Fruit fly (Drosophila melanogaster) whole organism, embryonic: ENCODE results near the gene Adsl.

ENCODE experiments used
- CG11696 ChIP-seq: fragments of 200-800 bp; sonication (Bioruptor generic); IDR thresholded peaks from 2 replicates; pipeline ENCODE4 v1.3.6; 2022; ENCODE audit warnings: missing biosample characterization, missing genetic modification characterization
- CG12155 ChIP-seq: fragments of 200-800 bp; sonication (Bioruptor generic); optimal IDR thresholded peaks from 3 replicates; lab custom pipeline; 2016; ENCODE audit warnings: missing biosample characterization, missing genetic modification characterization
- CG12769 ChIP-seq: fragments of 200-800 bp; sonication (Bioruptor generic); optimal IDR thresholded peaks from 2 replicates; lab custom pipeline; 2019; ENCODE audit warnings: missing biosample characterization, mild to moderate bottlenecking, missing genetic modification characterization, moderate library complexity
- CG13287 ChIP-seq: fragments of 200-800 bp; sonication (Bioruptor generic); IDR thresholded peaks from 2 replicates; pipeline ENCODE4 v1.3.6; 2022; ENCODE audit warnings: missing biosample characterization, missing genetic modification characterization; ENCODE audit not compliant: partially characterized antibody
- CG13296 ChIP-seq: fragments of 200-800 bp; sonication (Bioruptor generic); optimal IDR thresholded peaks from 3 replicates; lab custom pipeline; 2018; ENCODE audit warnings: missing biosample characterization, mild to moderate bottlenecking, missing genetic modification characterization
- CG14014 ChIP-seq: fragments of 200-800 bp; sonication (Bioruptor generic); IDR thresholded peaks from 2 replicates; pipeline ENCODE4 v1.3.6; 2022; ENCODE audit warnings: missing biosample characterization, missing genetic modification characterization
- CG14667 ChIP-seq: fragments of 200-800 bp; sonication (Bioruptor generic); IDR thresholded peaks from 2 replicates; pipeline ENCODE4 v1.3.6; 2022; ENCODE audit warnings: missing biosample characterization, missing genetic modification characterization
- CG15073 ChIP-seq: fragments of 200-800 bp; sonication (Bioruptor generic); optimal IDR thresholded peaks from 2 replicates; lab custom pipeline; 2016; ENCODE audit warnings: missing biosample characterization, missing genetic modification characterization
- CG16779 ChIP-seq: fragments of 200-800 bp; sonication (Bioruptor generic); IDR thresholded peaks from 2 replicates; pipeline ENCODE4 v1.3.6; 2022; ENCODE audit warnings: missing biosample characterization, missing genetic modification characterization
- CG16815 ChIP-seq: fragments of 200-800 bp; sonication (Bioruptor generic); optimal IDR thresholded peaks from 3 replicates; lab custom pipeline; 2017; ENCODE audit warnings: missing biosample characterization, mild to moderate bottlenecking, missing genetic modification characterization
- CG17359 ChIP-seq: fragments of 200-800 bp; sonication (Bioruptor generic); optimal IDR thresholded peaks from 3 replicates; lab custom pipeline; 2018; ENCODE audit warnings: missing biosample characterization, mild to moderate bottlenecking, missing genetic modification characterization, moderate library complexity
- CG18599 ChIP-seq: fragments of 200-800 bp; sonication (Bioruptor generic); optimal IDR thresholded peaks from 3 replicates; lab custom pipeline; 2017; ENCODE audit warnings: missing biosample characterization, missing genetic modification characterization, mild to moderate bottlenecking, moderate library complexity, missing genetic modification reagents
- CG2116 ChIP-seq: fragments of 200-800 bp; sonication (Bioruptor generic); optimal IDR thresholded peaks from 3 replicates; lab custom pipeline; 2018; ENCODE audit warnings: missing biosample characterization, mild to moderate bottlenecking, missing genetic modification characterization
- CG2120 ChIP-seq: fragments of 200-800 bp; sonication (Bioruptor generic); optimal IDR thresholded peaks from 3 replicates; lab custom pipeline; 2016; ENCODE audit warnings: missing biosample characterization, missing genetic modification characterization
- CG2202 ChIP-seq: fragments of 200-800 bp; sonication (Bioruptor generic); optimal IDR thresholded peaks from 2 replicates; lab custom pipeline; 2018; ENCODE audit warnings: missing biosample characterization, mild to moderate bottlenecking, missing genetic modification characterization
- CG2712 ChIP-seq: fragments of 200-800 bp; optimal IDR thresholded peaks from 3 replicates; lab custom pipeline; 2019; ENCODE audit warnings: missing biosample characterization, mild to moderate bottlenecking, missing genetic modification characterization, moderate library complexity
- CG32767 ChIP-seq: fragments of 200-800 bp; sonication (Bioruptor generic); IDR thresholded peaks from 2 replicates; pipeline ENCODE4 v1.3.6; 2022; ENCODE audit warnings: missing biosample characterization, missing genetic modification characterization
- CG33213 ChIP-seq: fragments of 200-800 bp; sonication (Bioruptor generic); optimal IDR thresholded peaks from 3 replicates; lab custom pipeline; 2016; ENCODE audit warnings: missing biosample characterization, missing genetic modification characterization
- CG4360 ChIP-seq: fragments of 200-800 bp; sonication (Bioruptor generic); IDR thresholded peaks from 2 replicates; pipeline ENCODE4 v1.3.6; 2022; ENCODE audit warnings: missing biosample characterization, missing genetic modification characterization
- CG6689 ChIP-seq: fragments of 200-800 bp; sonication (Bioruptor generic); IDR thresholded peaks from 2 replicates; pipeline ENCODE4 v1.3.6; 2022; ENCODE audit warnings: missing biosample characterization, missing genetic modification characterization
- CG7745 ChIP-seq: fragments of 200-800 bp; sonication (Bioruptor generic); optimal IDR thresholded peaks from 2 replicates; lab custom pipeline; 2018; ENCODE audit warnings: missing biosample characterization, mild to moderate bottlenecking, missing genetic modification characterization, moderate library complexity
- CG8388 ChIP-seq: fragments of 200-800 bp; sonication (Bioruptor generic); optimal IDR thresholded peaks from 2 replicates; lab custom pipeline; 2019; ENCODE audit warnings: missing biosample characterization, mild to moderate bottlenecking, missing genetic modification characterization, moderate library complexity
- CG9932 ChIP-seq: fragments of 200-800 bp; sonication (Bioruptor generic); IDR thresholded peaks from 2 replicates; pipeline ENCODE4 v1.3.6; 2022; ENCODE audit warnings: missing biosample characterization, missing genetic modification characterization
- CkIIα-i1 ChIP-seq: fragments of 200-800 bp; sonication (Bioruptor generic); IDR thresholded peaks from 2 replicates; pipeline ENCODE4 v1.3.6; 2022; ENCODE audit warnings: missing biosample characterization, missing genetic modification characterization
- Kr ChIP-seq: fragments of 200-800 bp; sonication (Bioruptor generic); optimal IDR thresholded peaks from 2 replicates; lab custom pipeline; 2017; ENCODE audit warnings: missing biosample characterization, mild to moderate bottlenecking, missing genetic modification characterization
- Nf-YC ChIP-seq: fragments of 200-800 bp; optimal IDR thresholded peaks from 3 replicates; lab custom pipeline; 2019; ENCODE audit warnings: missing biosample characterization, mild to moderate bottlenecking, missing genetic modification characterization, moderate library complexity
- Oaz ChIP-seq: fragments of 200-800 bp; sonication (Bioruptor generic); IDR thresholded peaks from 2 replicates; pipeline ENCODE4 v1.3.6; 2022; ENCODE audit warnings: missing biosample characterization, missing genetic modification characterization
- Rfx ChIP-seq: fragments of 200-800 bp; sonication (Bioruptor generic); IDR thresholded peaks from 2 replicates; pipeline ENCODE4 v1.3.6; 2022; ENCODE audit warnings: missing biosample characterization, missing genetic modification characterization
- Tbp ChIP-seq: fragments of >200 bp; optimal IDR thresholded peaks from 2 replicates; lab custom pipeline; 2018; ENCODE audit warnings: missing biosample characterization, missing genetic modification characterization
- amos ChIP-seq: fragments of 200-800 bp; sonication (Bioruptor generic); IDR thresholded peaks from 2 replicates; pipeline ENCODE4 v1.3.6; 2022; ENCODE audit warnings: missing biosample characterization, missing genetic modification characterization; ENCODE audit not compliant: partially characterized antibody
- ap ChIP-seq: fragments of 200-800 bp; sonication (Bioruptor generic); IDR thresholded peaks from 2 replicates; pipeline ENCODE4 v1.3.6; 2022; ENCODE audit warnings: missing biosample characterization, missing genetic modification characterization
- ase ChIP-seq: fragments of 200-800 bp; sonication (Bioruptor generic); IDR thresholded peaks from 3 replicates; pipeline ENCODE4 v1.3.6; 2022; ENCODE audit warnings: missing biosample characterization, missing genetic modification characterization
- bab2 ChIP-seq: fragments of 200-800 bp; sonication (Bioruptor generic); optimal IDR thresholded peaks from 2 replicates; lab custom pipeline; 2016; ENCODE audit warnings: missing biosample characterization, missing genetic modification characterization
- bigmax ChIP-seq: fragments of 200-800 bp; sonication (Bioruptor generic); optimal IDR thresholded peaks from 2 replicates; lab custom pipeline; 2018; ENCODE audit warnings: missing biosample characterization, mild to moderate bottlenecking, missing genetic modification characterization
- cad ChIP-seq: fragments of >200 bp; optimal IDR thresholded peaks from 2 replicates; lab custom pipeline; 2017; ENCODE audit warnings: missing biosample characterization, missing genetic modification characterization
- dati ChIP-seq: fragments of 200-800 bp; sonication (Bioruptor generic); IDR thresholded peaks from 2 replicates; pipeline ENCODE4 v1.3.6; 2022; ENCODE audit warnings: missing biosample characterization, missing genetic modification characterization
- emc ChIP-seq: fragments of 200-800 bp; sonication (Bioruptor generic); optimal IDR thresholded peaks from 2 replicates; lab custom pipeline; 2016; ENCODE audit warnings: missing biosample characterization, missing genetic modification characterization
- fd96Cb ChIP-seq: fragments of 200-800 bp; sonication (Bioruptor generic); optimal IDR thresholded peaks from 2 replicates; lab custom pipeline; 2018; ENCODE audit warnings: missing biosample characterization, mild to moderate bottlenecking, missing genetic modification characterization, moderate library complexity
- ftz-f1 ChIP-seq: fragments of 200-800 bp; sonication (Bioruptor generic); optimal IDR thresholded peaks from 2 replicates; lab custom pipeline; 2016; ENCODE audit warnings: missing biosample characterization, missing genetic modification characterization
- insv ChIP-seq, 2 experiments: fragments of 200-800 bp; sonication (Bioruptor generic); optimal IDR thresholded peaks; 3 replicates each; lab custom pipeline; 2016 to 2018; ENCODE audit warnings: missing biosample characterization in 2 of 2, missing genetic modification characterization in 2 of 2
- lov ChIP-seq, 2 experiments: fragments of 200-800 bp in 1 of 2; fragments of >200 bp in 1 of 2; sonication (Bioruptor generic) in 1 of 2; IDR thresholded peaks in 1 of 2; optimal IDR thresholded peaks in 1 of 2; 2 replicates in 1 of 2; 3 replicates in 1 of 2; pipeline versions ENCODE4 v1.3.6 to Lab custom; 2017 to 2022; ENCODE audit warnings: missing biosample characterization in 1 of 2, missing genetic modification characterization in 1 of 2
- psq ChIP-seq: fragments of 200-800 bp; sonication (Bioruptor generic); optimal IDR thresholded peaks from 2 replicates; lab custom pipeline; 2017; ENCODE audit warnings: missing biosample characterization, missing genetic modification characterization
- ranshi ChIP-seq: fragments of 200-800 bp; sonication (Bioruptor generic); IDR thresholded peaks from 2 replicates; pipeline ENCODE4 v1.3.6; 2022; ENCODE audit warnings: missing biosample characterization, missing genetic modification characterization
- sens ChIP-seq: fragments of 200-800 bp; sonication (Bioruptor generic); peaks from one replicate; lab custom pipeline; 2016; ENCODE audit warnings: missing biosample characterization, missing genetic modification characterization
- sisA ChIP-seq: fragments of 200-800 bp; sonication (Bioruptor generic); IDR thresholded peaks from 2 replicates; pipeline ENCODE4 v1.3.6; 2022; ENCODE audit warnings: missing biosample characterization, missing genetic modification characterization
- slbo ChIP-seq: fragments of 200-800 bp; sonication (Bioruptor generic); IDR thresholded peaks from 2 replicates; pipeline ENCODE4 v1.3.6; 2022; ENCODE audit warnings: missing biosample characterization, missing genetic modification characterization
- tgo ChIP-seq: fragments of 200-800 bp; sonication (Bioruptor generic); IDR thresholded peaks from 3 replicates; pipeline ENCODE4 v1.3.6; 2022; ENCODE audit warnings: missing biosample characterization, missing genetic modification characterization
- usp ChIP-seq: fragments of >200 bp; optimal IDR thresholded peaks from 2 replicates; lab custom pipeline; 2017; ENCODE audit warnings: missing biosample characterization, missing genetic modification characterization
- zfh1 ChIP-seq: fragments of 200-800 bp; sonication (Bioruptor generic); IDR thresholded peaks from 3 replicates; pipeline ENCODE4 v1.3.6; 2022; ENCODE audit warnings: missing biosample characterization, missing genetic modification characterization
- zfh2 ChIP-seq: fragments of 200-800 bp; sonication (Bioruptor generic); optimal IDR thresholded peaks from 2 replicates; lab custom pipeline; 2016; ENCODE audit warnings: missing biosample characterization, missing genetic modification characterization

Adsl gene

DNA sequence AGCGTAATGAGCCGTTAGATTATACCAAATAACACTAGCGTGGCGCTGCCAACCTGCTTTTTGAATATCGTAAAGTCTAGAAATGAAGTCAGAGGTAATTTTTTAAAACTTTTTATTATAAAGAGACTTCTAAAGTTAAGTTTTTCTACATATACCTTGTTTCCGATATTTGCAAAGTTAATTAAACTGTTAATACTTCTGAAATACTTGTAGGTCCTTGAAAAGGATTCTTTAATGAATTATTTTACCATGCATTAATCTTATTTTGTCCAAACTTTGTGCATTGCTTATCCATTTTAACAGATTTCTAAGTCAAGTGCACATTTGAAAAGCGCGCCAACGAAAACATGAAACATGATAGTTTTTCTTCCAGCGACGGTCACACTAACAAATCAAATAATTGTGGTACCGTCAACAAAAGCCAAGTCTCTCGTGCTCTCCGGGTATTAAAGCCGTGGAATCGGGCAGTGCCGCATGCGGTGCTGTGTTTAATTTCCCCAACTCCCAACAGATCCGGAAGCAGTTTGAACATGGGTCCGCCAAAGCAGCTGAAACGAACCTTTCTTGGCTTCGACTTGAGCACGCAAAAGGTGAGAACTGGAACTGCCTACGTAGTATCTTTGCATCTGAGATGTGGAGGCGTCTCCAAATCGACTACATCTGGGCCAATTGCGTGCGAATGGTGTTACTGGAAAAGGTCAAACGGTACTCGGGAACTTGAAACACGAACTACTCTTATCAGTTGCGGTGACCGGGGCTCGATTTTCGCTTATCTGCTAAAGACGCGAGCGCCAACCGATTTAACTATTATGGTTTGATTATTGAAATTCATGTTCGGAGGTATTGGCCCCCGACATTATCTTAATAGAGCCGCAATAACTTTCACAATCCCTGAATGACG lies 24.6 kb downstream of the Adsl start, which contains the start of the genes EMC2A and CG3534 (continued):
- TF ChIP-seq usp (no peak), sens (GFP tag; lab: Kevin White, UChicago) (peak; percentile 86), CG11696 (GFP tag; lab: Robert Waterston, UW) (no peak), Kr (no peak), CG16815 (no peak), CG2116 (GFP tag; lab: Kevin White, UChicago) (no peak), CG32767 (GFP tag; lab: Robert Waterston, UW) (no peak), zfh2 (GFP tag; lab: Kevin White, UChicago) (no peak), ranshi (GFP tag; lab: Robert Waterston, UW) (0 out of 2 replicates have a peak, but pooled peaks have one; percentile 47), CG14014 (GFP tag; lab: Robert Waterston, UW) (0 out of 2 replicates have a peak, but pooled peaks have one; percentile 4), Tbp (GFP tag; lab: Kevin White, UChicago) (no peak), CG17359 (peak; percentile 8), sisA (no peak), psq (GFP tag; lab: Kevin White, UChicago) (no peak), zfh1 (GFP tag; lab: Robert Waterston, UW) (no peak), CG14667 (no peak), CG6689 (peak; percentile 14; the same call in 1 of the 2 replicates), CG18599 (GFP tag; lab: Kevin White, UChicago) (no peak), ap (GFP tag; lab: Robert Waterston, UW) (no peak), CG13296 (GFP tag; lab: Kevin White, UChicago) (no peak), CG2712 (tag; lab: Kevin White, UChicago) (peak; percentile 57), tgo (peak; percentile 26; the same call in 1 of the 3 replicates), CG33213 (GFP tag; lab: Kevin White, UChicago) (no peak), ftz-f1 (GFP tag; lab: Kevin White, UChicago) (no peak), CG2120 (GFP tag; lab: Kevin White, UChicago) (peak; percentile 2), Oaz (no peak), CG8388 (GFP tag; lab: Kevin White, UChicago) (no peak), bigmax (no peak), CG15073 (no peak), CG16779 (GFP tag; lab: Robert Waterston, UW) (no peak), amos (GFP tag; lab: Robert Waterston, UW) (no peak), emc (GFP tag; lab: Kevin White, UChicago) (no peak), bab2 (GFP tag; lab: Kevin White, UChicago) (no peak), dati (GFP tag; lab: Robert Waterston, UW) (no peak), CG12769 (tag; lab: Kevin White, UChicago) (no peak), fd96Cb (tag; lab: Kevin White, UChicago) (no peak), ase (GFP tag; lab: Robert Waterston, UW) (no peak), CG2202 (tag; lab: Kevin White, UChicago) (no peak), insv (GFP tag; optimal IDR thresholded peaks at IDR 0.05; lab: Kevin White, UChicago) (no peak), CG13287 (GFP tag; lab: Robert Waterston, UW) (peak; percentile 26; the same call in 1 of the 2 replicates), CkIIα-i1 (GFP tag; lab: Robert Waterston, UW) (no peak), CG12155 (GFP tag; lab: Kevin White, UChicago) (no peak), lov (optimal IDR thresholded peaks at IDR 0.05; lab: Kevin White, UChicago) (no peak), lov (GFP tag; IDR thresholded peaks at IDR 0.05; lab: Robert Waterston, UW) (no peak), Rfx (no peak; the same call in 1 of the 2 replicates), cad (GFP tag; lab: Kevin White, UChicago) (no peak), slbo (GFP tag; lab: Robert Waterston, UW) (no peak), Nf-YC (tag; lab: Kevin White, UChicago) (peak; percentile 25), CG4360 (GFP tag; lab: Robert Waterston, UW) (no peak), CG9932 (GFP tag; lab: Robert Waterston, UW) (no peak), CG7745 (tag; lab: Kevin White, UChicago) (no peak)
